Fruit fly (Drosophila melanogaster): ENCODE data around the gene Tmem214.

DNA sequence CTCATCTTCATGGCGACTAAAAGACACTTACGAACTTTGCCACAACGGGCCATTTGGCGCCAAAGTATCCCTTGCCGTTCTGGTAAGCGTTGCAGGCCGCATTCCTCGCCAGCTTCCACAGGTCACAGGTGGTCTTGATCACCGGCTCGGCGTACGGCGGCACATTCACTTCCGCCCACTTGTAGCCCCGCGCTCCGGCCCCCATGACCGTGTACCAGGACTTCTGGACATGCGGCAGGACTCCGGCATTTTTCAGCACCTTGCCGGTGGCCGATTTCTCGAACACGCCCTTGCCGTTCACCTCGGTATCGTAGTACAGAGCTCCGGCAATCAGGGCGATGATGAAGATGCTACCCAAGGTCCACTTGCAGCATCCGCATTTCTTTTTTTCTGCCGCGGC, 4.1 kb downstream of the Tmem214 start:
- TF ChIP-seq insv (optimal IDR thresholded peaks at IDR 0.05) (no peak), psq (optimal IDR thresholded peaks at IDR 0.05) (no peak), h (optimal IDR thresholded peaks at IDR 0.05) (no peak), Myc (optimal IDR thresholded peaks at IDR 0.05) (no peak), ttk (optimal IDR thresholded peaks at IDR 0.05) (no peak), Sin3A (optimal IDR thresholded peaks at IDR 0.05) (no peak)
